Fruit fly (Drosophila melanogaster): Measurements from ENCODE around the gene CG5521.

- TF ChIP-seq Ets21C (GFP tag; optimal IDR thresholded peaks at IDR 0.05) (no peak), CG6854 (GFP tag; optimal IDR thresholded peaks at IDR 0.05) (peak; percentile 58), spab (GFP tag; optimal IDR thresholded peaks at IDR 0.05) (no peak), CG4318 (GFP tag; optimal IDR thresholded peaks at IDR 0.05) (no peak), salr (GFP tag; optimal IDR thresholded peaks at IDR 0.05) (no peak), fkh (GFP tag; optimal IDR thresholded peaks at IDR 0.05) (no peak), CG10631 (GFP tag; optimal IDR thresholded peaks at IDR 0.05) (no peak), Eip78C (GFP tag) (no peak), Sox15 (GFP tag; optimal IDR thresholded peaks at IDR 0.05) (no peak), CG34406 (GFP tag; optimal IDR thresholded peaks at IDR 0.05) (no peak)
Observed at dm6 chr3R:26980282-26980691, 13.6 kb downstream of the CG5521 start.
